Worm (Caenorhabditis elegans): Measurements from ENCODE around the gene K08D8.5.
A peak's percentile ranks its signal among the peaks of the same experiment; 100 is the strongest.

K08D8.5 gene

DNA sequence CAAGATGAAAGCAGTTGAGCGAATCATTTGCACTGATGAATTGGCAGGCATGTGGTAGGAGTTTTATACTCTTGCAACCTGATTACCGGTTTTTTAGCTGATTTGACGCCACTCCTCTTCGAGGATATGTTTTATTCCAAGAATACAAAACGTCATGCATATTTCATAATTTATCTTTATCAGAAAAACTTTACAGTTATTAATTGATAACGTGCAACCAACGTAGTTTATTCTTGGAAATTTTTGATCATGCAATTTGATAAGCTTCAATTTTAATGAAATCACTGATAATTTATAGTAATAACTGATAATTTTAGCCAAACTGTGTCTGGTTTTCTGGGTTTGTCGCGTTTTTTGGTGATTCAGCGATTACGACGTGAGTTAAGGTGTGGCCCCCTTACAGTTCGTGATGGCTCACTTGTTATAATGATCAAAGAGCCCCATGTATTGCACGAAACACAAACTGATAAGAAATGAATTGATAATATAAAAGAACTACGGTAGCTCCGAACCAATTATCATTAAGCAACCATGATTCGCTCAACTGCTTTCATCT lies 24.4 kb upstream of the K08D8.5 start, which contains the start of the genes cld-1 and dod-21:
cld-1 (minus strand) TSS at position 51 of the 556 bp plus-strand sequence.
dod-21 (plus strand) TSS at position 518 of the 556 bp plus-strand sequence.
- TF ChIP-seq ref-2 (tag; optimal IDR thresholded peaks at IDR 0.05), result no peak
- TF ChIP-seq elt-2 (tag; optimal IDR thresholded peaks at IDR 0.05), result peak; percentile 70

ce11 chrIV:12926639-12927038 lies 14.7 kb upstream of the K08D8.5 start, which contains the start of gene srlf-5:
TSS of gene srlf-5 (minus strand) at chrIV:12926739.
- no peak for TF ChIP-seq eyg-1 (tag; optimal IDR thresholded peaks at IDR 0.05)
- no peak for TF ChIP-seq fkh-10 (GFP tag; optimal IDR thresholded peaks at IDR 0.05)
- TF ChIP-seq mec-3 (tag; optimal IDR thresholded peaks at IDR 0.05; ENCODE audit: borderline replicate concordance), result no peak
- TF ChIP-seq ets-4 (tag; optimal IDR thresholded peaks at IDR 0.05), result no peak
- no peak for TF ChIP-seq sdc-2 (tag; optimal IDR thresholded peaks at IDR 0.05)
- TF ChIP-seq ceh-2 (tag; optimal IDR thresholded peaks at IDR 0.05), result no peak
- TF ChIP-seq ceh-48 (tag; optimal IDR thresholded peaks at IDR 0.05), result no peak
- no peak for TF ChIP-seq Y22D7AL.16 (tag; optimal IDR thresholded peaks at IDR 0.05)
- TF ChIP-seq K09A11.1 (tag; optimal IDR thresholded peaks at IDR 0.05; ENCODE audit: insufficient read depth), result no peak
- TF ChIP-seq hlh-6 (tag; optimal IDR thresholded peaks at IDR 0.05), result no peak

- TF ChIP-seq ceh-2 (tag; optimal IDR thresholded peaks at IDR 0.05) (no peak), pros-1 (tag; optimal IDR thresholded peaks at IDR 0.05) (no peak), nhr-232 (tag; optimal IDR thresholded peaks at IDR 0.05) (no peak), ceh-24 (tag; optimal IDR thresholded peaks at IDR 0.05) (no peak), fkh-10 (GFP tag; optimal IDR thresholded peaks at IDR 0.05) (no peak), ttx-3 (tag; optimal IDR thresholded peaks at IDR 0.05) (no peak), lin-11 (tag; optimal IDR thresholded peaks at IDR 0.05) (no peak), odd-2 (tag; optimal IDR thresholded peaks at IDR 0.05) (no peak), che-1 (tag; optimal IDR thresholded peaks at IDR 0.05) (no peak), madf-2 (tag; optimal IDR thresholded peaks at IDR 0.05) (no peak), hlh-30 (tag; optimal IDR thresholded peaks at IDR 0.05; ENCODE audit: insufficient read depth) (no peak), zip-5 (tag; optimal IDR thresholded peaks at IDR 0.05) (no peak), tbx-7 (tag; optimal IDR thresholded peaks at IDR 0.05) (no peak), unc-55 (GFP tag; optimal IDR thresholded peaks at IDR 0.05) (no peak), ahr-1 (tag; optimal IDR thresholded peaks at IDR 0.05) (no peak), ref-2 (tag; optimal IDR thresholded peaks at IDR 0.05) (no peak), ceh-48 (tag; optimal IDR thresholded peaks at IDR 0.05) (no peak), F13H6.1 (tag; optimal IDR thresholded peaks at IDR 0.05) (no peak), T23F11.4 (GFP tag; optimal IDR thresholded peaks at IDR 0.05) (no peak), unc-86 (tag; optimal IDR thresholded peaks at IDR 0.05) (no peak)
Observed at ce11 chrIV:12924332-12924731, 12.4 kb upstream of the K08D8.5 start, which contains the start of gene srlf-4. TSS of gene srlf-4 (minus strand) at chrIV:12924432.

ce11 chrIV:12921027-12921426 lies 9.1 kb upstream of the K08D8.5 start, which contains the start of gene C32H11.4:
TSS of gene C32H11.4 (plus strand) at chrIV:12921264.
- no peak for TF ChIP-seq T23F11.4 (GFP tag; optimal IDR thresholded peaks at IDR 0.05)
- no peak for TF ChIP-seq pha-2 (tag; optimal IDR thresholded peaks at IDR 0.05)
- no peak for TF ChIP-seq ceh-22 (tag; optimal IDR thresholded peaks at IDR 0.05)

ce11 chrIV:12920553-12920952 lies 8.6 kb upstream of the K08D8.5 start:
- TF ChIP-seq elt-2 (tag; optimal IDR thresholded peaks at IDR 0.05) (no peak), ceh-30 (tag; optimal IDR thresholded peaks at IDR 0.05) (no peak), nhr-11 (tag; optimal IDR thresholded peaks at IDR 0.05) (no peak), elt-4 (tag; optimal IDR thresholded peaks at IDR 0.05) (no peak), dve-1 (tag; optimal IDR thresholded peaks at IDR 0.05) (no peak), che-1 (tag; optimal IDR thresholded peaks at IDR 0.05) (no peak), F13H6.1 (tag; optimal IDR thresholded peaks at IDR 0.05) (no peak), npax-4 (tag; optimal IDR thresholded peaks at IDR 0.05) (no peak), fkh-10 (GFP tag; optimal IDR thresholded peaks at IDR 0.05) (no peak), K02D7.2 (tag; optimal IDR thresholded peaks at IDR 0.05) (no peak), ama-1 (optimal IDR thresholded peaks at IDR 0.05) (no peak), odd-2 (tag; optimal IDR thresholded peaks at IDR 0.05) (no peak), pqm-1 (tag; optimal IDR thresholded peaks at IDR 0.05) (no peak), ceh-18 (tag; optimal IDR thresholded peaks at IDR 0.05) (no peak), K09A11.1 (tag; optimal IDR thresholded peaks at IDR 0.05; ENCODE audit: insufficient read depth) (no peak), unc-86 (tag; optimal IDR thresholded peaks at IDR 0.05) (no peak)

Data from whole organism, late embryonic.